Worm (Caenorhabditis elegans) whole organism, late embryonic: Measurements from ENCODE around the gene F36D3.14.

ENCODE experiments used
- C38D4.7 ChIP-seq: fragments of 200-800 bp; sonication (Bioruptor generic); optimal IDR thresholded peaks from 2 replicates; lab custom pipeline; 2018; ENCODE audit warnings: mild to moderate bottlenecking, missing genetic modification characterization, moderate library complexity, missing compliant biosample characterization
- ama-1 ChIP-seq: fragments of 150-350 bp; optimal IDR thresholded peaks from 2 replicates; lab custom pipeline; 2014
- ceh-6 ChIP-seq: fragments of 200-800 bp; sonication (Bioruptor generic); optimal IDR thresholded peaks from 2 replicates; lab custom pipeline; 2018; ENCODE audit warnings: mild to moderate bottlenecking, missing genetic modification characterization, missing compliant biosample characterization
- nhr-11 ChIP-seq: fragments of 150-350 bp; optimal IDR thresholded peaks from 2 replicates; lab custom pipeline; 2014; ENCODE audit warnings: missing biosample characterization, missing genetic modification characterization
- pqm-1 ChIP-seq: sonication (generic microtip); optimal IDR thresholded peaks from 2 replicates; lab custom pipeline; 2016; ENCODE audit warnings: missing genetic modification characterization, missing compliant biosample characterization

DNA sequence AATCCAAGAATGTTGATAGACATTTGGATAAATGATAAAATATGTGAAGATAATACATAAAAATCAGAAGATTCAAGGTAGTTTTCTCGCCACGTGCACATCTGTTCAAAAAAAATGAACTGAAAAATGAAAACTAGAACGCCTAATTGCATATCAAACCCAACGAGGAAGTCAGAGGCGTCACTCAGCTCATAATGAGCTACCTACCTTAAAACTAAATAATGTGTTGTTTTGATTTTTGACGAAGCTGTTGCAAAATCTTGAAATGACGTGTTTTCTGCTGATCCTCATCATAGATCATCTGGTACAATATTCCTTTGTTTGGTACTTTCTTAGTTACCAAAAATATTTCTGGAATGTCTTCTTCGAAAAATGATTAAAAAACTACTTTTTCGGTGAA lies 32.1 kb downstream of the F36D3.14 start, which contains the start of gene srh-138:
- TF ChIP-seq pqm-1 (no peak), ama-1 (lab: Kevin White, UChicago) (no peak), ceh-6 (no peak), nhr-11 (tag; lab: Kevin White, UChicago) (no peak), C38D4.7 (GFP tag; lab: Kevin White, UChicago) (no peak)
